Fruit fly (Drosophila melanogaster) whole organism, wandering third instar larva: ENCODE measurements around the gene CG45263.

ENCODE experiments used
- Abd-B ChIP-seq: fragments of >200 bp; optimal IDR thresholded peaks from 2 replicates; lab custom pipeline; 2017; ENCODE audit warnings: missing biosample characterization, missing genetic modification characterization
- CG32264 ChIP-seq: fragments of 200-800 bp; sonication (Bioruptor generic); optimal IDR thresholded peaks from 2 replicates; lab custom pipeline; 2016; ENCODE audit warnings: missing biosample characterization, missing genetic modification characterization
- CG9705 ChIP-seq: fragments of 200-800 bp; sonication (Bioruptor generic); optimal IDR thresholded peaks from 2 replicates; lab custom pipeline; 2018; ENCODE audit warnings: missing biosample characterization, mild to moderate bottlenecking, missing genetic modification characterization
- CrebA ChIP-seq: fragments of 200-800 bp; sonication (Bioruptor generic); optimal IDR thresholded peaks from 2 replicates; lab custom pipeline; 2016; ENCODE audit warnings: missing biosample characterization, mild to moderate bottlenecking, missing genetic modification characterization, borderline replicate concordance
- Dfd ChIP-seq: fragments of >200 bp; optimal IDR thresholded peaks from 2 replicates; lab custom pipeline; 2017; ENCODE audit warnings: missing biosample characterization, missing genetic modification characterization
- Dif ChIP-seq: fragments of 200-275, 200-300 bp; sonication (Bioruptor generic); optimal IDR thresholded peaks from 2 replicates; lab custom pipeline; 2018; ENCODE audit warnings: missing biosample characterization, missing genetic modification characterization; ENCODE audit not compliant: partially characterized antibody
- GATAd ChIP-seq: sonication (Bioruptor generic); optimal IDR thresholded peaks from 2 replicates; lab custom pipeline; 2016; ENCODE audit warnings: missing biosample characterization, missing genetic modification characterization
- HLH106 ChIP-seq: fragments of 200-800 bp; optimal IDR thresholded peaks from 3 replicates; lab custom pipeline; 2019; ENCODE audit warnings: missing biosample characterization, mild to moderate bottlenecking, missing genetic modification characterization, moderate library complexity
- Hnf4 ChIP-seq: fragments of 200-800 bp; sonication (Bioruptor generic); optimal IDR thresholded peaks from 2 replicates; lab custom pipeline; 2016; ENCODE audit warnings: missing biosample characterization, mild to moderate bottlenecking, missing genetic modification characterization
- Hr78 ChIP-seq: fragments of >200 bp; optimal IDR thresholded peaks from 2 replicates; lab custom pipeline; 2017; ENCODE audit warnings: missing biosample characterization, missing genetic modification characterization
- Hr83 ChIP-seq: fragments of 200-300 bp; sonication (Bioruptor generic); optimal IDR thresholded peaks from 2 replicates; lab custom pipeline; 2016; ENCODE audit warnings: missing biosample characterization, mild to moderate bottlenecking, missing genetic modification characterization, moderate library complexity; ENCODE audit not compliant: poor library complexity, severe bottlenecking
- Jra ChIP-seq: sonication (Bioruptor generic); optimal IDR thresholded peaks from 2 replicates; lab custom pipeline; 2016; ENCODE audit warnings: missing biosample characterization, missing genetic modification characterization
- Myc ChIP-seq: fragments of >200 bp; optimal IDR thresholded peaks from 2 replicates; lab custom pipeline; 2017
- N ChIP-seq: fragments of >200 bp; optimal IDR thresholded peaks from 2 replicates; lab custom pipeline; 2018; ENCODE audit warnings: missing biosample characterization, missing external identifiers, missing genetic modification characterization
- Rel ChIP-seq, 2 experiments: fragments of 200-800 bp; sonication (Bioruptor generic) in 1 of 2; optimal IDR thresholded peaks; 2 replicates in 1 of 2; 3 replicates in 1 of 2; lab custom pipeline; 2016 to 2019; ENCODE audit warnings: mild to moderate bottlenecking in 2 of 2, missing biosample characterization in 2 of 2, missing genetic modification characterization in 2 of 2, moderate library complexity in 1 of 2
- Sp1 ChIP-seq: fragments of 200-800 bp; sonication (Bioruptor generic); optimal IDR thresholded peaks from 3 replicates; lab custom pipeline; 2019; ENCODE audit warnings: missing biosample characterization, mild to moderate bottlenecking, missing genetic modification characterization, moderate library complexity
- br ChIP-seq: fragments of 200-800 bp; sonication (Bioruptor generic); optimal IDR thresholded peaks from 2 replicates; lab custom pipeline; 2016; ENCODE audit warnings: missing biosample characterization, missing genetic modification characterization
- ey ChIP-seq: fragments of 200-800 bp; sonication (Bioruptor generic); optimal IDR thresholded peaks from 2 replicates; lab custom pipeline; 2016; ENCODE audit warnings: missing biosample characterization, missing genetic modification characterization
- foxo ChIP-seq, 2 experiments: fragments of 200-800 bp; sonication (Bioruptor generic); optimal IDR thresholded peaks; 2 replicates in 1 of 2; 3 replicates in 1 of 2; lab custom pipeline; 2016 to 2017; ENCODE audit warnings: missing biosample characterization in 2 of 2, missing genetic modification characterization in 2 of 2
- fru ChIP-seq: fragments of 200-800 bp; sonication (Bioruptor generic); optimal IDR thresholded peaks from 3 replicates; lab custom pipeline; 2016; ENCODE audit warnings: missing biosample characterization, mild to moderate bottlenecking, missing genetic modification characterization
- h ChIP-seq: fragments of 200-800 bp; sonication (Bioruptor generic); optimal IDR thresholded peaks from 3 replicates; lab custom pipeline; 2016; ENCODE audit warnings: missing biosample characterization, mild to moderate bottlenecking, missing genetic modification characterization
- jim ChIP-seq: fragments of 175-275, 200-325 bp; sonication (Bioruptor generic); optimal IDR thresholded peaks from 2 replicates; lab custom pipeline; 2016; ENCODE audit warnings: missing biosample characterization, mild to moderate bottlenecking, missing genetic modification characterization
- lola ChIP-seq: fragments of >200 bp; optimal IDR thresholded peaks from 2 replicates; lab custom pipeline; 2017; ENCODE audit warnings: missing biosample characterization, missing genetic modification characterization
- pan ChIP-seq: fragments of >200 bp; optimal IDR thresholded peaks from 2 replicates; lab custom pipeline; 2017
- psq ChIP-seq: fragments of 200-800 bp; sonication (Bioruptor generic); optimal IDR thresholded peaks from 3 replicates; lab custom pipeline; 2017; ENCODE audit warnings: missing biosample characterization, mild to moderate bottlenecking, missing genetic modification characterization, moderate library complexity
- rgr ChIP-seq: fragments of 200-800 bp; sonication (Bioruptor generic); optimal IDR thresholded peaks from 3 replicates; lab custom pipeline; 2016; ENCODE audit warnings: missing biosample characterization, mild to moderate bottlenecking, missing genetic modification characterization
- sage ChIP-seq: fragments of 200-800 bp; sonication (Bioruptor generic); optimal IDR thresholded peaks from 2 replicates; lab custom pipeline; 2016; ENCODE audit warnings: missing biosample characterization, mild to moderate bottlenecking, missing genetic modification characterization
- sv ChIP-seq: fragments of 200-800 bp; sonication (Bioruptor generic); optimal IDR thresholded peaks from 3 replicates; lab custom pipeline; 2016; ENCODE audit warnings: missing biosample characterization, missing genetic modification characterization
- tai ChIP-seq: sonication (Bioruptor generic); optimal IDR thresholded peaks from 2 replicates; lab custom pipeline; 2016; ENCODE audit warnings: missing biosample characterization, missing genetic modification characterization
- usp ChIP-seq: fragments of >200 bp; optimal IDR thresholded peaks from 2 replicates; lab custom pipeline; 2017; ENCODE audit warnings: missing biosample characterization, missing genetic modification characterization
- woc ChIP-seq: sonication (Bioruptor generic); optimal IDR thresholded peaks from 2 replicates; lab custom pipeline; 2016; ENCODE audit warnings: missing biosample characterization, mild to moderate bottlenecking, missing genetic modification characterization

CG45263 gene

DNA sequence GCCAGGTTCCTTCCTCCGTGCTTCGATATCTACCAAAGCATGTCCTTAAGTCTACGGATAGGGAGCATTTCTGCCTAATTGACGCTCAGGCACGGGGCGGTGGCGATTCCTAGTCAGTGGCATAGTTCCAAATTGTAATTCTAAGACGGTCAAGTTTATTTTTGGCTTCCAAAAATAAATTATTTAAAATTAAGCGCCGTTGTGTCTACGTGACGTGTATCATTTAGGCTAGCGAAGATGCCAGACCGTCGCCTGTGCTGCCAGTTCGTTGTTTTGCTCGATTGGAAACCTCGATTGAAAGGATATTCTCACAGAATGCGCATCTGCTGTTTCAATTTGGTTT, 128.3 kb downstream of the CG45263 start:
- no peak for TF ChIP-seq h (GFP tag; lab: Kevin White, UChicago)
- no peak for TF ChIP-seq sv (GFP tag; lab: Kevin White, UChicago)
- TF ChIP-seq br (GFP tag; lab: Kevin White, UChicago): no peak
- no peak for TF ChIP-seq sage (GFP tag; lab: Kevin White, UChicago)
- no peak for TF ChIP-seq Hr78
- TF ChIP-seq Hnf4 (GFP tag; lab: Kevin White, UChicago): no peak
- TF ChIP-seq N (GFP tag; lab: Kevin White, UChicago): no peak
- no peak for TF ChIP-seq CG9705 (GFP tag; lab: Kevin White, UChicago)
- no peak for TF ChIP-seq Hr83
- no peak for TF ChIP-seq CG32264 (GFP tag; lab: Kevin White, UChicago)
- no peak for TF ChIP-seq Myc
- TF ChIP-seq Abd-B (GFP tag; lab: Kevin White, UChicago): no peak
- TF ChIP-seq Sp1 (GFP tag; lab: Kevin White, UChicago): no peak
- no peak for TF ChIP-seq Dfd (GFP tag; lab: Kevin White, UChicago)
- no peak for TF ChIP-seq CrebA
- TF ChIP-seq rgr: no peak
- no peak for TF ChIP-seq HLH106 (tag; lab: Kevin White, UChicago)
- no peak for TF ChIP-seq psq (GFP tag; lab: Kevin White, UChicago)
- no peak for TF ChIP-seq foxo (GFP tag; optimal IDR thresholded peaks at IDR 0.05; lab: Kevin White, UChicago)
- TF ChIP-seq Dif (GFP tag; lab: Kevin White, UChicago): no peak
- TF ChIP-seq, all 38 proteins: peak for 0

DNA sequence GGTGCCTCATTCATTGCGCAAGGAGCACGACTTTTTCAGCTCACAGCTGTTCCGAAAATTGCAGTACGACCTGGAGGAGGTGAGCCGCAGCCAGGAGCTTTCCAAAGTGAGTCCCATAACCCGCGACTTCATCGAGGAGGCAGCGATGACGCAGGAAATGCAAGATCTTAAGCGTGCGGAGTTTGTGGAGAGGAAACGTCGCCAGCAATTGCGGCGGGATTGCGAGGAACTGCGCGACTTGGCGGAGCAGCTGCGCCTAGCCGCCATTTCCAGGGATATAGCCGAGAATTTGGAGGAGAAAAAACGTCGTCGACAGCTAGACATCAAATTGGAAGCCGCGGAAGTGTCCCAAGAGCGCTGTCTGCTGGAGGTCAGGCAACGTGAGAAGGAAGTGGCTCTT, 129.6 kb downstream of the CG45263 start:
- TF ChIP-seq Jra (GFP tag; lab: Kevin White, UChicago) (no peak), Rel (GFP tag; optimal IDR thresholded peaks at IDR 0.05; lab: Kevin White, UChicago) (no peak), Rel (tag; optimal IDR thresholded peaks at IDR 0.05; lab: Kevin White, UChicago) (no peak), Hnf4 (GFP tag; lab: Kevin White, UChicago) (no peak), sv (GFP tag; lab: Kevin White, UChicago) (no peak), fru (GFP tag; lab: Kevin White, UChicago) (no peak), Sp1 (GFP tag; lab: Kevin White, UChicago) (no peak), usp (GFP tag; lab: Kevin White, UChicago) (no peak), lola (GFP tag; lab: Kevin White, UChicago) (no peak), tai (GFP tag; lab: Kevin White, UChicago) (no peak), ey (GFP tag; lab: Kevin White, UChicago) (no peak), br (GFP tag; lab: Kevin White, UChicago) (no peak), jim (GFP tag; lab: Kevin White, UChicago) (no peak), GATAd (GFP tag; lab: Kevin White, UChicago) (no peak), psq (GFP tag; lab: Kevin White, UChicago) (no peak), Dif (GFP tag; lab: Kevin White, UChicago) (no peak)

DNA sequence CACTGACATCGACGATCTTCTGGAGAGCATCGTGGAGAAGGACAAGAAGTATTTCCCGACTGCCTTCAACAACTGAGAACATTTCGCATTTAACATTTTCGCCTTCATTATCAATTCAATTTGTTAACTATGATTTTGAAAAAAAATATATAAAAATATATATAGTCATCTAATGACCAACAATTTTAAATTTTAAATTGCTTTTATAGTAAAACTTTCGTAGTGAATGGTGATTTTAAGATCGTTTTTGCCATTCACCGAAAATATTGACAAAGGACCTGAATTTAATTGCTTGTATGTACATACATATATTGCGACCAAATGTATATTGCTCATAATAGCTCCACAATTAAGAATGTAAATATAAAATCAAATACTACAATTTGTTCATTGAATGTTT, 130.1 kb downstream of the CG45263 start, which contains the start of gene CG7352:
CG7352 (plus strand) TSS at position 301 of the 400 bp plus-strand sequence.
- no peak for TF ChIP-seq lola (GFP tag; lab: Kevin White, UChicago)
- TF ChIP-seq jim (GFP tag; lab: Kevin White, UChicago): no peak
- TF ChIP-seq woc: no peak

DNA sequence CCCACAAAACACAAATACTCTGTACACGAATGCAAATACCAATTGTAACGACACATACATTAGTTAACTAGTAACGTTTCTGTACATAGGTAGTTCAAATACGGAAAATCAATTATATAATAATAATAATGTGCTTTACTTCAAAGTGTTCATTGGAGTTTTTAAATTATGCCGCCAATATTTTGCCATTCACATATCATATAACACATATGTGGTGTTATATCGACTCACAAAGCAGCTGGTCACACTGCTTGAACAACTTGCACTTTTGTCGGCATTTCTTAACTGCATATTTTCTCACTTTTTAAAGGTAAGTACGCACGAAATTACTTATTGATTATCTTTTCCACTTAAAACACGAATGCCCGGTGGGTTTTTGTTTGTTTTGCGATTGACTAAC, 133.2 kb downstream of the CG45263 start, which contains the start of gene DppIII:
DppIII (plus strand) TSS at position 227 of the 400 bp plus-strand sequence.
- no peak for TF ChIP-seq Hr83
- no peak for TF ChIP-seq pan (lab: Kevin White, UChicago)
- TF ChIP-seq br (GFP tag; lab: Kevin White, UChicago): no peak
- TF ChIP-seq Dif (GFP tag; lab: Kevin White, UChicago): no peak
- TF ChIP-seq Dfd (GFP tag; lab: Kevin White, UChicago): no peak
- TF ChIP-seq rgr: no peak

DNA sequence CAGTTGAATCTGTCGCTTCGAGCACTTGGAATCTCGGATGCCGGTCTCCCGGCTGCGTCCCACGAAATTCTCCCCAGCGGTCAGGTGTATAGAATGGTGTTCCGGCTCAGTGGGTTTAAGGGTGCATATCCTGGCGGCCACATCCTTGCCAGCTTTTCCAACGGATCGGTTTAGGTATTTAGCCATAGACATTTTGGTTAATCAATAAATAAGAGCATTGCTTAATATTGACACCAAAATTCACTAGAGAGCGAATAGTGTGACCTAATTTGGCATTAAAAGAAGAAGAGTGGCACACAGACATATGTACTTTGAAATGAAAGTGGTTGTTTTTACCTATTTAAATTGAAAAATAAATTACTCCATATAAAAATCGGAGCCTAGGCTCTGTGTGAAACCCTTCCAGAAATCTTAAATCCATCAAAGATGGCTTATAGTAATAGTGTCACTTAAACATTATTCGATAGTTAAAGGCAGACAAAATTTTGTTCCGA, 134.1 kb downstream of the CG45263 start, which contains the start of the genes PNKP and COX7AL:
PNKP (minus strand) TSS at position 266 of the 494 bp plus-strand sequence.
COX7AL (plus strand) TSS at position 419 of the 494 bp plus-strand sequence.
- TF ChIP-seq rgr (peak; percentile 59), br (GFP tag; lab: Kevin White, UChicago) (no peak)
